Fruit fly (Drosophila melanogaster): ENCODE results near the gene CG5160.

dm6 chr2L:7386555-7387420, 11.8 kb downstream of the CG5160 start:
- TF ChIP-seq tj (GFP tag; optimal IDR thresholded peaks at IDR 0.05) (peak; percentile 99), CG12768 (GFP tag; optimal IDR thresholded peaks at IDR 0.05) (no peak), Mnt (GFP tag; optimal IDR thresholded peaks at IDR 0.05) (no peak)
